Worm (Caenorhabditis elegans) whole organism, late embryonic: ENCODE data around the gene ccf-1.

Experiments used
- Y22D7AL.16 ChIP-seq: sonication (generic microtip); optimal IDR thresholded peaks from 2 replicates; lab custom pipeline; 2016; ENCODE audit warnings: missing genetic modification characterization, missing compliant biosample characterization
- ama-1 ChIP-seq: fragments of 150-350 bp; optimal IDR thresholded peaks from 2 replicates; lab custom pipeline; 2014
- ceh-22 ChIP-seq: sonication (generic microtip); optimal IDR thresholded peaks from 2 replicates; lab custom pipeline; 2017; ENCODE audit warnings: missing biosample characterization, missing genetic modification characterization
- elt-4 ChIP-seq: sonication (generic microtip); optimal IDR thresholded peaks from 2 replicates; lab custom pipeline; 2016; ENCODE audit warnings: missing genetic modification characterization, missing compliant biosample characterization
- fkh-10 ChIP-seq: fragments of 150-350 bp; optimal IDR thresholded peaks from 2 replicates; lab custom pipeline; 2014; ENCODE audit warnings: missing biosample characterization, missing genetic modification reagents, missing genetic modification characterization
- pat-9 ChIP-seq: fragments of 200-800 bp; sonication (Bioruptor generic); optimal IDR thresholded peaks from 2 replicates; lab custom pipeline; 2018; ENCODE audit warnings: mild to moderate bottlenecking, missing genetic modification characterization, moderate library complexity, missing compliant biosample characterization
- pha-4 ChIP-seq: fragments of 150-350 bp; optimal IDR thresholded peaks from 2 replicates; lab custom pipeline; 2018; ENCODE audit warnings: missing biosample characterization, missing genetic modification reagents, missing genetic modification characterization
- tbx-2 ChIP-seq: sonication (generic microtip); optimal IDR thresholded peaks from 2 replicates; lab custom pipeline; 2016; ENCODE audit warnings: missing genetic modification characterization, missing compliant biosample characterization
- tbx-7 ChIP-seq: sonication (generic microtip); optimal IDR thresholded peaks from 2 replicates; lab custom pipeline; 2016; ENCODE audit warnings: missing genotype, missing genetic modification characterization, missing compliant biosample characterization
- unc-86 ChIP-seq: sonication (generic microtip); optimal IDR thresholded peaks from 2 replicates; lab custom pipeline; 2016; ENCODE audit warnings: missing genetic modification characterization, missing compliant biosample characterization
- zip-5 ChIP-seq: sonication (generic microtip); optimal IDR thresholded peaks from 2 replicates; lab custom pipeline; 2016; ENCODE audit warnings: missing genetic modification characterization, missing compliant biosample characterization

DNA sequence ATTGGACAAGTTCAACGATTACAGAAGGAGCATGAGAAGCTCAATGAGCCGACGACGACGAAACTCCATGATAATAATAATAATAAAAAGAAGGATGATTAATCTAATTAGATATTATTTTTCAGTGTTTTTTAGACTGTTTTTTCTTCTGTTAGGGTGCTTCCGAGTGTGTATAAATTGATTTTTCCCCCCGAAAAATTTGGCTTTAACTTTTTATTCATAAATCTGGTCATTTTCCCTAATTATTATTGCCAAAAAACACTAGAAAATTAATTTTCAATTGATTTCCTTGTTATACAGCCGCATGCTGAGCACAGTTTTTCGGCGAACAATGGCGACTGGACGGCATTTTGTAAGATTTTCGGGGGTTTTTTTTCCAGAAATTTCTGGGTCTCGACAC, 3.5 kb upstream of the ccf-1 start, which contains the start of gene nft-1:
- TF ChIP-seq Y22D7AL.16 (tag; lab: Kevin White, UChicago): no peak
- TF ChIP-seq tbx-2 (tag; lab: Kevin White, UChicago): no peak
- TF ChIP-seq pat-9 (tag; lab: Kevin White, UChicago): no peak
- no peak for TF ChIP-seq fkh-10
- no peak for TF ChIP-seq unc-86 (tag; lab: Kevin White, UChicago)
- TF ChIP-seq ama-1: no peak
- TF ChIP-seq pha-4 (tag; lab: Kevin White, UChicago): no peak
- no peak for TF ChIP-seq elt-4 (tag; lab: Kevin White, UChicago)
- TF ChIP-seq zip-5 (tag; lab: Kevin White, UChicago): no peak
- TF ChIP-seq tbx-7 (tag; lab: Kevin White, UChicago): no peak
- TF ChIP-seq ceh-22 (tag; lab: Kevin White, UChicago): no peak
